Worm (Caenorhabditis elegans): ENCODE data around the gene dmsr-4.

- TF ChIP-seq cog-1 (tag; optimal IDR thresholded peaks at IDR 0.05) (no peak), T22C8.4 (GFP tag; IDR thresholded peaks at IDR 0.05) (no peak), klf-2 (GFP tag; conservative IDR thresholded peaks at IDR 0.05) (no peak)
Observed at ce11 chrII:349749-350148, 7.1 kb downstream of the dmsr-4 start.
